Fruit fly (Drosophila melanogaster) whole organism, embryonic: ENCODE data around the gene Sf3b6.

Experiments
- Ada2b ChIP-seq: fragments of 200-800 bp; sonication (Bioruptor generic); IDR thresholded peaks from 2 replicates; pipeline ENCODE4 v1.3.6; 2022; ENCODE audit warnings: missing biosample characterization, missing genetic modification characterization
- Atf3 ChIP-seq: fragments of 200-800 bp; sonication (Bioruptor generic); optimal IDR thresholded peaks from 3 replicates; lab custom pipeline; 2016; ENCODE audit warnings: missing biosample characterization, missing genetic modification characterization
- Awh ChIP-seq: fragments of 200-800 bp; sonication (Bioruptor generic); IDR thresholded peaks from 2 replicates; pipeline ENCODE4, ENCODE4 v1.3.6; 2022; ENCODE audit warnings: missing biosample characterization, missing genetic modification characterization
- CG11456 ChIP-seq: fragments of 200-800 bp; sonication (Bioruptor generic); IDR thresholded peaks from 3 replicates; pipeline ENCODE4 v1.3.6; 2022; ENCODE audit warnings: missing biosample characterization, missing genetic modification characterization
- CG11696 ChIP-seq: fragments of 200-800 bp; sonication (Bioruptor generic); IDR thresholded peaks from 2 replicates; pipeline ENCODE4 v1.3.6; 2022; ENCODE audit warnings: missing biosample characterization, missing genetic modification characterization
- CG11723 ChIP-seq: fragments of 200-800 bp; sonication (Bioruptor generic); optimal IDR thresholded peaks from 2 replicates; lab custom pipeline; 2017; ENCODE audit warnings: missing biosample characterization, mild to moderate bottlenecking, missing genetic modification characterization
- CG12219 ChIP-seq: fragments of 200-800 bp; sonication (Bioruptor generic); optimal IDR thresholded peaks from 3 replicates; lab custom pipeline; 2018; ENCODE audit warnings: missing biosample characterization, mild to moderate bottlenecking, missing genetic modification characterization
- CG12744 ChIP-seq: fragments of 200-800 bp; sonication (Bioruptor generic); optimal IDR thresholded peaks from 2 replicates; lab custom pipeline; 2016; ENCODE audit warnings: missing biosample characterization, missing genetic modification characterization
- CG15011 ChIP-seq: fragments of 200-800 bp; sonication (Bioruptor generic); optimal IDR thresholded peaks from 3 replicates; lab custom pipeline; 2018; ENCODE audit warnings: missing biosample characterization, mild to moderate bottlenecking, missing genetic modification characterization
- CG16813 ChIP-seq: fragments of 200-800 bp; sonication (Bioruptor generic); IDR thresholded peaks from 3 replicates; pipeline ENCODE4 v1.3.6; 2022; ENCODE audit warnings: missing biosample characterization, missing genetic modification characterization; ENCODE audit not compliant: partially characterized antibody
- CG17328 ChIP-seq: fragments of 200-800 bp; sonication (Bioruptor generic); IDR thresholded peaks from 2 replicates; pipeline ENCODE4 v1.3.6; 2022; ENCODE audit warnings: missing biosample characterization, missing genetic modification characterization
- CG18011 ChIP-seq: fragments of 200-800 bp; sonication (Bioruptor generic); optimal IDR thresholded peaks from 2 replicates; lab custom pipeline; 2017; ENCODE audit warnings: missing biosample characterization, missing genetic modification characterization, mild to moderate bottlenecking, moderate library complexity, missing genotype
- CG30020 ChIP-seq: fragments of 200-800 bp; optimal IDR thresholded peaks from 2 replicates; lab custom pipeline; 2019; ENCODE audit warnings: missing biosample characterization, mild to moderate bottlenecking, missing genetic modification characterization, moderate library complexity
- CG32767 ChIP-seq: fragments of 200-800 bp; sonication (Bioruptor generic); IDR thresholded peaks from 2 replicates; pipeline ENCODE4 v1.3.6; 2022; ENCODE audit warnings: missing biosample characterization, missing genetic modification characterization
- CG43689 ChIP-seq: fragments of 200-800 bp; sonication (Bioruptor generic); IDR thresholded peaks from 2 replicates; pipeline ENCODE4 v1.3.6; 2022; ENCODE audit warnings: missing biosample characterization, missing genetic modification characterization
- CG4820 ChIP-seq: fragments of 200-800 bp; sonication (Bioruptor generic); optimal IDR thresholded peaks from 3 replicates; lab custom pipeline; 2016; ENCODE audit warnings: missing biosample characterization, missing genetic modification characterization
- CG6654 ChIP-seq: fragments of 200-800 bp; sonication (Bioruptor generic); optimal IDR thresholded peaks from 2 replicates; lab custom pipeline; 2017; ENCODE audit warnings: missing biosample characterization, mild to moderate bottlenecking, missing genetic modification characterization
- CG6689 ChIP-seq: fragments of 200-800 bp; sonication (Bioruptor generic); IDR thresholded peaks from 2 replicates; pipeline ENCODE4 v1.3.6; 2022; ENCODE audit warnings: missing biosample characterization, missing genetic modification characterization
- CG7556 ChIP-seq: fragments of 200-800 bp; sonication (Bioruptor generic); optimal IDR thresholded peaks from 2 replicates; lab custom pipeline; 2017; ENCODE audit warnings: missing biosample characterization, mild to moderate bottlenecking, missing genetic modification characterization
- CG8281 ChIP-seq: fragments of 200-800 bp; sonication (Bioruptor generic); optimal IDR thresholded peaks from 2 replicates; lab custom pipeline; 2018; ENCODE audit warnings: missing biosample characterization, mild to moderate bottlenecking, missing genetic modification characterization, moderate library complexity
- CG9609 ChIP-seq: fragments of 200-800 bp; sonication (Bioruptor generic); optimal IDR thresholded peaks from 3 replicates; lab custom pipeline; 2016; ENCODE audit warnings: missing biosample characterization, missing genetic modification characterization
- D ChIP-seq, 2 experiments: fragments of 200-800 bp in 1 of 2; fragments of >200 bp in 1 of 2; sonication (Bioruptor generic) in 1 of 2; optimal IDR thresholded peaks; 2 replicates in 1 of 2; 3 replicates in 1 of 2; lab custom pipeline; 2017; ENCODE audit warnings: mild to moderate bottlenecking in 1 of 2, missing biosample characterization in 1 of 2, missing genetic modification characterization in 1 of 2, missing genetic modification reagents in 1 of 2
- Elba2 ChIP-seq: fragments of 200-800 bp; sonication (Bioruptor generic); optimal IDR thresholded peaks from 3 replicates; lab custom pipeline; 2016; ENCODE audit warnings: missing biosample characterization, missing genetic modification characterization
- Ets65A ChIP-seq: fragments of 200-800 bp; sonication (Bioruptor generic); peaks from one replicate; lab custom pipeline; 2016; ENCODE audit warnings: missing biosample characterization, missing genetic modification characterization
- HLHmδ ChIP-seq: fragments of 200-800 bp; sonication (Bioruptor generic); optimal IDR thresholded peaks from 2 replicates; lab custom pipeline; 2018; ENCODE audit warnings: missing biosample characterization, mild to moderate bottlenecking, missing genetic modification characterization, moderate library complexity
- MBD-R2 ChIP-seq: fragments of 200-800 bp; sonication (Bioruptor generic); IDR thresholded peaks from 2 replicates; pipeline ENCODE4 v1.3.6; 2022; ENCODE audit warnings: missing biosample characterization, missing genetic modification characterization
- MTF-1 ChIP-seq: fragments of 200-800 bp; sonication (Bioruptor generic); optimal IDR thresholded peaks from 2 replicates; lab custom pipeline; 2018; ENCODE audit warnings: missing biosample characterization, mild to moderate bottlenecking, missing genetic modification characterization, borderline replicate concordance
- Meics ChIP-seq: fragments of 200-800 bp; sonication (Bioruptor generic); optimal IDR thresholded peaks from 2 replicates; lab custom pipeline; 2017; ENCODE audit warnings: missing biosample characterization, mild to moderate bottlenecking, missing genetic modification characterization
- NFAT ChIP-seq: fragments of 200-800 bp; sonication (Bioruptor generic); IDR thresholded peaks from 2 replicates; pipeline ENCODE4 v1.3.6; 2022; ENCODE audit warnings: missing biosample characterization, missing genetic modification characterization
- Six4 ChIP-seq: fragments of 200-800 bp; sonication (Bioruptor generic); optimal IDR thresholded peaks from 2 replicates; lab custom pipeline; 2016; ENCODE audit warnings: missing biosample characterization, missing genetic modification characterization
- Stat92E ChIP-seq, 3 experiments: fragments of >200 bp in 2 of 3; fragments of 200-800 bp in 1 of 3; sonication (Bioruptor generic) in 1 of 3; optimal IDR thresholded peaks; 2 replicates each; lab custom pipeline; 2017 to 2019; ENCODE audit warnings: missing biosample characterization in 3 of 3, missing genetic modification characterization in 3 of 3, mild to moderate bottlenecking in 1 of 3, moderate library complexity in 1 of 3
- ac ChIP-seq: fragments of 200-800 bp; sonication (Bioruptor generic); optimal IDR thresholded peaks from 3 replicates; lab custom pipeline; 2017; ENCODE audit warnings: missing biosample characterization, mild to moderate bottlenecking, missing genetic modification characterization
- aop ChIP-seq: fragments of 200-800 bp; sonication (Bioruptor generic); IDR thresholded peaks from 2 replicates; pipeline ENCODE4 v1.3.6; 2022; ENCODE audit warnings: missing biosample characterization, missing genetic modification characterization
- ara ChIP-seq: fragments of 200-800 bp; sonication (Bioruptor generic); IDR thresholded peaks from 2 replicates; pipeline ENCODE4 v1.3.6; 2022; ENCODE audit warnings: missing biosample characterization, missing genetic modification characterization
- chif ChIP-seq, 2 experiments: fragments of 200-800 bp; sonication (Bioruptor generic); optimal IDR thresholded peaks; 3 replicates each; lab custom pipeline; 2016; ENCODE audit warnings: missing biosample characterization in 2 of 2, missing genetic modification characterization in 2 of 2
- dati ChIP-seq: fragments of 200-800 bp; sonication (Bioruptor generic); IDR thresholded peaks from 2 replicates; pipeline ENCODE4 v1.3.6; 2022; ENCODE audit warnings: missing biosample characterization, missing genetic modification characterization
- dimm ChIP-seq: fragments of 200-800 bp; sonication (Bioruptor generic); IDR thresholded peaks from 2 replicates; pipeline ENCODE4 v1.3.6; 2022; ENCODE audit warnings: missing biosample characterization, missing genetic modification characterization
- gce ChIP-seq: fragments of 200-800 bp; sonication (Bioruptor generic); IDR thresholded peaks from 3 replicates; pipeline ENCODE4 v1.3.6; 2022; ENCODE audit warnings: missing biosample characterization, missing genetic modification characterization
- gfzf ChIP-seq: fragments of 200-800 bp; sonication (Bioruptor generic); optimal IDR thresholded peaks from 2 replicates; lab custom pipeline; 2016; ENCODE audit warnings: missing biosample characterization, mild to moderate bottlenecking, missing genetic modification characterization, moderate library complexity
- grn ChIP-seq: fragments of 200-800 bp; sonication (Bioruptor generic); optimal IDR thresholded peaks from 3 replicates; lab custom pipeline; 2017; ENCODE audit warnings: missing biosample characterization, missing genetic modification characterization
- gt ChIP-seq: fragments of 200-800 bp; sonication (Bioruptor generic); IDR thresholded peaks from 2 replicates; pipeline ENCODE4 v1.3.6; 2022; ENCODE audit warnings: missing biosample characterization, missing genetic modification characterization
- kah ChIP-seq: fragments of 200-800 bp; sonication (Bioruptor generic); optimal IDR thresholded peaks from 2 replicates; lab custom pipeline; 2018; ENCODE audit warnings: missing biosample characterization, mild to moderate bottlenecking, missing genetic modification characterization
- mirr ChIP-seq: fragments of 200-800 bp; sonication (Bioruptor generic); optimal IDR thresholded peaks from 3 replicates; lab custom pipeline; 2018; ENCODE audit warnings: missing biosample characterization, mild to moderate bottlenecking, missing genetic modification characterization
- nau ChIP-seq: fragments of 200-800 bp; sonication (Bioruptor generic); optimal IDR thresholded peaks from 3 replicates; lab custom pipeline; 2017; ENCODE audit warnings: missing biosample characterization, mild to moderate bottlenecking, missing genetic modification characterization, missing genetic modification reagents
- nom ChIP-seq: fragments of 200-800 bp; sonication (Bioruptor generic); optimal IDR thresholded peaks from 2 replicates; lab custom pipeline; 2017; ENCODE audit warnings: missing biosample characterization, missing genetic modification characterization, mild to moderate bottlenecking, moderate library complexity, missing genetic modification reagents
- peb ChIP-seq: fragments of 200-800 bp; sonication (Bioruptor generic); IDR thresholded peaks from 2 replicates; pipeline ENCODE4 v1.3.6; 2022; ENCODE audit warnings: missing biosample characterization, missing genetic modification characterization
- psq ChIP-seq: fragments of 200-800 bp; sonication (Bioruptor generic); optimal IDR thresholded peaks from 2 replicates; lab custom pipeline; 2017; ENCODE audit warnings: missing biosample characterization, missing genetic modification characterization
- pzg ChIP-seq: fragments of 200-800 bp; sonication (Bioruptor generic); optimal IDR thresholded peaks from 3 replicates; lab custom pipeline; 2018; ENCODE audit warnings: missing biosample characterization, mild to moderate bottlenecking, missing genetic modification characterization, moderate library complexity
- run ChIP-seq: fragments of 200-800 bp; sonication (Bioruptor generic); optimal IDR thresholded peaks from 3 replicates; lab custom pipeline; 2018; ENCODE audit warnings: missing biosample characterization, mild to moderate bottlenecking, missing genetic modification characterization
- slp2 ChIP-seq: fragments of 200-800 bp; sonication (Bioruptor generic); optimal IDR thresholded peaks from 2 replicates; lab custom pipeline; 2016; ENCODE audit warnings: missing biosample characterization, missing genetic modification characterization
- zfh2 ChIP-seq: fragments of 200-800 bp; sonication (Bioruptor generic); optimal IDR thresholded peaks from 2 replicates; lab custom pipeline; 2016; ENCODE audit warnings: missing biosample characterization, missing genetic modification characterization

The Sf3b6 gene

DNA sequence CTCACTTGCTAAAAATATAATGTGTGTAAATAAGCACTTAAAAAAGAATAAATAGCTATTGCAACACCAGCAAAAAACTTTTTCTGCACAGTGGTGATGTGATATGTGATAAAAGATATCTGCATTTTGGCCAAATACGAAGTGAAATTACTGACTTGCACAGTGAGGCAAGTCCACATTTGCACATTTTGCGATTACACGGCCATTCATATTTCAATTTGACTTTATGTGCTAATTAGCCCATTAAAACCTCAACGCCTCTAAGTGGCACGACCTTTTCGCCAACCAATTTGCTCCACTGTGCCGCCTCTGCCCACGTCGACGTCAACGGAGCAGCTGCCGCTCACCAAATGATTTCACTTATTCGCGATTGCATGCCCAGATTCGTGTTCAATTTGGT lies 27.2 kb upstream of the Sf3b6 start, which contains the start of gene CG33946 (continued):
- no peak for TF ChIP-seq CG12744
- TF ChIP-seq HLHmδ (GFP tag; lab: Kevin White, UChicago) = no peak
- TF ChIP-seq ara (GFP tag; lab: Robert Waterston, UW) = peak; percentile 42; the same call in 1 of the 2 replicates
- TF ChIP-seq CG30020 = no peak
- no peak for TF ChIP-seq Atf3 (GFP tag; lab: Kevin White, UChicago)
- no peak for TF ChIP-seq CG15011 (GFP tag; lab: Kevin White, UChicago)
- no peak for TF ChIP-seq zfh2 (GFP tag; lab: Kevin White, UChicago)
- TF ChIP-seq CG6689 (GFP tag; lab: Robert Waterston, UW) = peak; percentile 59; the same call in 1 of the 2 replicates
- TF ChIP-seq Six4 = no peak
- TF ChIP-seq peb = 0 out of 2 replicates have a peak, but pooled peaks have one; percentile 8
- TF ChIP-seq CG43689 = no peak
- no peak for TF ChIP-seq CG12219 (GFP tag; lab: Kevin White, UChicago)
- no peak for TF ChIP-seq kah (GFP tag; lab: Kevin White, UChicago)
- no peak for TF ChIP-seq NFAT (GFP tag; lab: Robert Waterston, UW)
- TF ChIP-seq gt = no peak
- TF ChIP-seq dimm (GFP tag; lab: Robert Waterston, UW) = no peak
- TF ChIP-seq CG6654 (GFP tag; lab: Kevin White, UChicago) = no peak
- TF ChIP-seq grn (GFP tag; lab: Kevin White, UChicago) = no peak
- TF ChIP-seq D (optimal IDR thresholded peaks at IDR 0.05; lab: Kevin White, UChicago) = no peak
- no peak for TF ChIP-seq D (GFP tag; optimal IDR thresholded peaks at IDR 0.05; lab: Kevin White, UChicago)
- TF ChIP-seq chif (GFP tag; optimal IDR thresholded peaks at IDR 0.05; lab: Kevin White, UChicago) = peak; percentile 20 to 50
- TF ChIP-seq gfzf = no peak
- peak; percentile 23 for TF ChIP-seq CG4820 (GFP tag; lab: Kevin White, UChicago)
- no peak for TF ChIP-seq nom
- no peak for TF ChIP-seq MBD-R2 (GFP tag; lab: Robert Waterston, UW)
- peak; percentile 53 for TF ChIP-seq Ada2b (GFP tag; lab: Robert Waterston, UW)
- TF ChIP-seq psq = no peak
- peak; percentile 37; the same call in 1 of the 2 replicates for TF ChIP-seq CG17328 (GFP tag; lab: Robert Waterston, UW)
- peak; percentile 61; the same call in 1 of the 3 replicates for TF ChIP-seq CG11456 (GFP tag; lab: Robert Waterston, UW)
- no peak for TF ChIP-seq MTF-1
- no peak for TF ChIP-seq dati (GFP tag; lab: Robert Waterston, UW)
- TF ChIP-seq CG9609 (GFP tag; lab: Kevin White, UChicago) = peak; percentile 43
- no peak for TF ChIP-seq CG16813
- no peak for TF ChIP-seq CG18011 (GFP tag; lab: Kevin White, UChicago)
- TF ChIP-seq ac (GFP tag; lab: Kevin White, UChicago) = no peak
- TF ChIP-seq CG11723 = no peak
- TF ChIP-seq aop (GFP tag; lab: Robert Waterston, UW) = no peak
- 0 out of 2 replicates have a peak, but pooled peaks have one; percentile 8 for TF ChIP-seq Awh (GFP tag; lab: Robert Waterston, UW)
- TF ChIP-seq CG7556 = no peak
- TF ChIP-seq mirr = no peak
- peak; percentile 39 for TF ChIP-seq Ets65A (GFP tag; lab: Kevin White, UChicago)
- no peak for TF ChIP-seq Elba2 (GFP tag; lab: Kevin White, UChicago)
- TF ChIP-seq CG32767 (GFP tag; lab: Robert Waterston, UW) = no peak
- TF ChIP-seq slp2 (GFP tag; lab: Kevin White, UChicago) = no peak
- TF ChIP-seq run = no peak
- TF ChIP-seq Stat92E (GFP tag; optimal IDR thresholded peaks at IDR 0.05; lab: Kevin White, UChicago) = no peak
- TF ChIP-seq pzg (GFP tag; lab: Kevin White, UChicago) = no peak
- no peak for TF ChIP-seq CG11696 (GFP tag; lab: Robert Waterston, UW)
- TF ChIP-seq Meics (GFP tag; lab: Kevin White, UChicago) = no peak
- no peak for TF ChIP-seq nau (GFP tag; lab: Kevin White, UChicago)
- TF ChIP-seq CG8281 (tag; lab: Kevin White, UChicago) = no peak
- no peak for TF ChIP-seq gce (GFP tag; lab: Robert Waterston, UW)
